Worm (Caenorhabditis elegans) whole organism, early embryonic: ENCODE data around the gene srx-16.

Experiments used
- B0310.2 ChIP-seq: sonication (generic microtip); optimal IDR thresholded peaks from 2 replicates; lab custom pipeline; 2016; ENCODE audit warnings: mild to moderate bottlenecking, missing genetic modification characterization, missing compliant biosample characterization
- F13C5.2 ChIP-seq: sonication (generic microtip); optimal IDR thresholded peaks from 2 replicates; lab custom pipeline; 2017; ENCODE audit warnings: mild to moderate bottlenecking, missing genetic modification characterization, inconsistent platforms, missing compliant biosample characterization
- aly-1 ChIP-seq: sonication (generic microtip); optimal IDR thresholded peaks from 2 replicates; lab custom pipeline; 2016; ENCODE audit warnings: missing genetic modification characterization, missing compliant biosample characterization
- ama-1 ChIP-seq: fragments of 150-350 bp; optimal IDR thresholded peaks from 2 replicates; lab custom pipeline; 2014
- ceh-13 ChIP-seq: fragments of 200-800 bp; sonication (Bioruptor generic); optimal IDR thresholded peaks from 2 replicates; lab custom pipeline; 2018; ENCODE audit warnings: mild to moderate bottlenecking, missing genetic modification characterization, missing compliant biosample characterization
- ceh-36 ChIP-seq: sonication (generic microtip); optimal IDR thresholded peaks from 2 replicates; lab custom pipeline; 2016; ENCODE audit warnings: missing genetic modification characterization, inconsistent platforms, missing compliant biosample characterization
- ets-7 ChIP-seq: sonication (generic microtip); optimal IDR thresholded peaks from 2 replicates; lab custom pipeline; 2016; ENCODE audit warnings: missing genotype, missing genetic modification characterization, missing compliant biosample characterization
- flt-1 ChIP-seq: fragments of 200-800 bp; sonication (Bioruptor generic); IDR thresholded peaks from 2 replicates; pipeline ENCODE4 v1.3.6; 2022; ENCODE audit warnings: missing genetic modification characterization, missing compliant biosample characterization
- hmbx-1 ChIP-seq: sonication (generic microtip); optimal IDR thresholded peaks from 2 replicates; lab custom pipeline; 2016; ENCODE audit warnings: mild to moderate bottlenecking, missing genetic modification characterization, missing compliant biosample characterization
- hmg-4 ChIP-seq: fragments of 200-800 bp; sonication (Bioruptor generic); optimal IDR thresholded peaks from 2 replicates; lab custom pipeline; 2018; ENCODE audit warnings: mild to moderate bottlenecking, missing genetic modification characterization, missing compliant biosample characterization
- hnd-1 ChIP-seq: sonication (generic microtip); optimal IDR thresholded peaks from 2 replicates; lab custom pipeline; 2016; ENCODE audit warnings: missing genetic modification characterization, missing compliant biosample characterization
- pes-1 ChIP-seq: fragments of 200-800 bp; sonication (Bioruptor generic); IDR thresholded peaks from 2 replicates; pipeline ENCODE4 v1.3.6; 2022; ENCODE audit warnings: missing genetic modification reagents, missing genetic modification characterization, missing compliant biosample characterization
- scrt-1 ChIP-seq: fragments of 200-800 bp; sonication (Bioruptor generic); IDR thresholded peaks from 2 replicates; pipeline ENCODE4 v1.3.6; 2022; ENCODE audit warnings: missing genetic modification characterization, missing compliant biosample characterization
- tbx-11 ChIP-seq: fragments of 200-800 bp; sonication (Bioruptor generic); IDR thresholded peaks from 2 replicates; pipeline ENCODE4 v1.3.6; 2022; ENCODE audit warnings: missing genetic modification characterization, missing compliant biosample characterization
- tbx-37 ChIP-seq: fragments of 200-800 bp; sonication (Bioruptor generic); conservative IDR thresholded peaks from 2 replicates; pipeline ENCODE4 v1.3.6; 2022; ENCODE audit warnings: missing genetic modification reagents, missing genetic modification characterization, missing compliant biosample characterization
- tra-4 ChIP-seq: sonication (generic microtip); optimal IDR thresholded peaks from 2 replicates; lab custom pipeline; 2017; ENCODE audit warnings: missing genetic modification characterization, missing compliant biosample characterization

srx-16 gene

ce11 chrV:7015872-7016271, 39.7 kb downstream of the srx-16 start, which contains the start of gene C33G8.13:
Gene C33G8.13, minus strand, starts transcription at chrV:7015972.
- no peak for TF ChIP-seq hmg-4
- TF ChIP-seq F13C5.2 (tag; lab: Kevin White, UChicago): no peak
- no peak for TF ChIP-seq tbx-11 (GFP tag; lab: Robert Waterston, UW)
- TF ChIP-seq pes-1 (GFP tag; lab: Robert Waterston, UW): no peak
- no peak for TF ChIP-seq hmbx-1 (tag; lab: Kevin White, UChicago)
- no peak for TF ChIP-seq aly-1 (tag; lab: Kevin White, UChicago)
- TF ChIP-seq tbx-37 (GFP tag; lab: Robert Waterston, UW): no peak
- no peak for TF ChIP-seq ets-7 (tag; lab: Kevin White, UChicago)
- no peak for TF ChIP-seq tra-4 (tag; lab: Kevin White, UChicago)
- no peak for TF ChIP-seq ceh-36
- no peak for TF ChIP-seq scrt-1 (GFP tag; lab: Robert Waterston, UW)
- no peak for TF ChIP-seq ceh-13 (GFP tag; lab: Kevin White, UChicago)
- no peak for TF ChIP-seq ama-1 (lab: Kevin White, UChicago)
- TF ChIP-seq B0310.2 (tag; lab: Kevin White, UChicago): no peak
- no peak for TF ChIP-seq flt-1 (GFP tag; lab: Robert Waterston, UW)
- no peak for TF ChIP-seq hnd-1 (tag; lab: Kevin White, UChicago)

DNA sequence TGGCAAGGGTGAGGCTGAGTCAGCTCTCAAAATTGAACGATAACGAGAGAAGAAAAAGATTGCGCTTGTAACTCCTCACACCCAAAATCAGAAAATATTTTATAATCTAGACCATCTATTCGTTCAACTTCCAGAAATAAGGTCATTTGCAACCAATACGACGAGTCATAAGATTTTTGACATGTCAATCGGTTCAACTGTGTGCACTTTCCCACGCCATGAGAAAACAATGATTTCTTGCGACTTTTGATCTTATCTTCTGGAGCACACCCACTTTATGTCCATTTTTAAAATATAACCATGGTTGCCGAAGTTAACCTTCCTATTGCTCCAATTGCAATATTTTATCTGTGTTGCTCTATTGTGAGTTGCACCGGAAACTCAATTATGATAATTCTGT, 40.9 kb downstream of the srx-16 start, which contains the start of gene srsx-32:
Gene srsx-32, plus strand, starts transcription at position 301 of the 400 bp plus-strand sequence.
- no peak for TF ChIP-seq pes-1 (GFP tag; lab: Robert Waterston, UW)
- TF ChIP-seq B0310.2 (tag; lab: Kevin White, UChicago): no peak

DNA sequence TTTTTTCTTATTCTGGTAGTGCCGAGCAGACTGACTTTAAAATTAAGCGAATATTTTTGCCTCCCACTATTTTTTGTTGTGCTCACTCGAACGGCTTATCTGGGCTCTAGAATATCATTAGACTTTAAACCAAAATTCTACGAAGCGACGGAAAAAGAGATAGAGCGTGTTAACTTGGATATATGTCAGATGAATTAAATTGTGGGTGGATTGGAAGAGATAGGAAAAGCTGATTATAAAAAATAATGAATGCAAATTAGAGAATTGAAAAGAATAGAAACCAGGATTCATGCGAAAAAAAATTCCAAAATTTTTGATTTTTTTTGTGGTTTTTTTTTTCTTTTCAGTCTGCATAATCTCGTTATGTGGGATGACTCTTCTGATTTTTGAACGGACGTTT, 45.6 kb downstream of the srx-16 start, which contains the start of gene F20A1.4:
Gene F20A1.4, minus strand, starts transcription at position 101 of the 400 bp plus-strand sequence.
- TF ChIP-seq ama-1 (lab: Kevin White, UChicago): no peak
- no peak for TF ChIP-seq scrt-1 (GFP tag; lab: Robert Waterston, UW)
- TF ChIP-seq ets-7 (tag; lab: Kevin White, UChicago): no peak
- TF ChIP-seq hmg-4: no peak

DNA sequence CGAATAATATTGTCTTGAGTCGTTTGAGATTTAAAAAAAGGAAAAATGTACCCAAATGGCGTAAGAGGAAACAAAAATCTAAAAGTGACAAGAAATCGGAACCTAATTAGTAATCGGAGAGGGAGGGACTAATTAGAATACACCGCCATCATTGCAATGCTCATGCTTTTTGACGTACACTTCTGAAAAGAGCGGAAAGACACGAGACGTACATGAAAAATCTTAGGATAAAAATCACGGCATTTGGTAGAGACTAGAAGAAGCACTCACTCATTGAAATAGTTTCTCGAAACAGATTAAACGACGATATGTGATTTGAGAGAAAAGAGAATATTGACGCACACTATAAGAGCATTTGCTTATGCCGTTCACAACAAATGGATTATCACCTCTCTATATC, 46.8 kb downstream of the srx-16 start:
- no peak for TF ChIP-seq tra-4 (tag; lab: Kevin White, UChicago)
- no peak for TF ChIP-seq hmbx-1 (tag; lab: Kevin White, UChicago)
- TF ChIP-seq ama-1 (lab: Kevin White, UChicago): no peak
- no peak for TF ChIP-seq ets-7 (tag; lab: Kevin White, UChicago)
- no peak for TF ChIP-seq F13C5.2 (tag; lab: Kevin White, UChicago)
- no peak for TF ChIP-seq tbx-37 (GFP tag; lab: Robert Waterston, UW)
